Worm (Caenorhabditis elegans) whole organism, young adult: ENCODE measurements around the gene col-96.

Experiments used
- B0019.2 ChIP-seq: fragments of 200-800 bp; sonication (Bioruptor generic); conservative IDR thresholded peaks from 2 replicates; pipeline ENCODE4 v1.3.6; 2022; ENCODE audit warnings: missing genetic modification reagents, missing genetic modification characterization, missing compliant biosample characterization
- C06A6.2 ChIP-seq: fragments of 200-800 bp; sonication (Bioruptor generic); conservative IDR thresholded peaks from 2 replicates; pipeline ENCODE4 v1.3.6; 2022; ENCODE audit warnings: missing genetic modification characterization, missing compliant biosample characterization
- D2030.7 ChIP-seq: fragments of 200-800 bp; sonication (Bioruptor generic); IDR thresholded peaks from 2 replicates; pipeline ENCODE4 v1.3.6; 2022; ENCODE audit warnings: missing genetic modification reagents, missing genetic modification characterization, missing compliant biosample characterization
- F23B12.7 ChIP-seq: sonication (generic microtip); optimal IDR thresholded peaks from 2 replicates; lab custom pipeline; 2017; ENCODE audit warnings: missing genetic modification characterization, mild to moderate bottlenecking, missing compliant biosample characterization, antibody characterized with exemption, moderate library complexity; ENCODE audit not compliant: insufficient read depth
- F49E8.2 ChIP-seq: sonication (generic microtip); optimal IDR thresholded peaks from 3 replicates; lab custom pipeline; 2017; ENCODE audit warnings: missing genetic modification characterization, mild to moderate bottlenecking, missing compliant biosample characterization, antibody characterized with exemption, moderate library complexity; ENCODE audit not compliant: insufficient read depth
- Y53G8AR.9 ChIP-seq: fragments of 200-800 bp; sonication (Bioruptor generic); conservative IDR thresholded peaks from 2 replicates; pipeline ENCODE4 v1.3.6; 2022; ENCODE audit warnings: missing genetic modification reagents, missing genetic modification characterization, missing compliant biosample characterization
- Y56A3A.18 ChIP-seq: fragments of 200-800 bp; sonication (Bioruptor generic); IDR thresholded peaks from 2 replicates; pipeline ENCODE4 v1.3.6; 2022; ENCODE audit warnings: missing genetic modification reagents, missing genetic modification characterization, missing compliant biosample characterization
- Y67H2A.10 ChIP-seq: fragments of 200-800 bp; sonication (Bioruptor generic); conservative IDR thresholded peaks from 2 replicates; pipeline ENCODE4 v1.3.6; 2022; ENCODE audit warnings: missing genetic modification reagents, missing genetic modification characterization, missing compliant biosample characterization
- Y79H2A.3 ChIP-seq: fragments of 200-800 bp; sonication (Bioruptor generic); conservative IDR thresholded peaks from 2 replicates; pipeline ENCODE4 v1.3.6; 2022; ENCODE audit warnings: missing genetic modification reagents, missing genetic modification characterization, missing compliant biosample characterization
- Y95B8A.8 ChIP-seq: fragments of 200-800 bp; sonication (Bioruptor generic); IDR thresholded peaks from 2 replicates; pipeline ENCODE4 v1.3.6; 2022; ENCODE audit warnings: missing genetic modification reagents, missing genetic modification characterization, missing compliant biosample characterization
- ZK185.1 ChIP-seq: sonication (generic microtip); optimal IDR thresholded peaks from 2 replicates; lab custom pipeline; 2016; ENCODE audit warnings: mild to moderate bottlenecking, missing genetic modification characterization, missing compliant biosample characterization; ENCODE audit not compliant: poor library complexity, severe bottlenecking
- attf-3 ChIP-seq: fragments of 200-800 bp; sonication (Bioruptor generic); conservative IDR thresholded peaks from 2 replicates; pipeline ENCODE4 v1.3.6; 2022; ENCODE audit warnings: missing genetic modification reagents, missing genetic modification characterization, missing compliant biosample characterization
- bed-1 ChIP-seq: fragments of 200-800 bp; sonication (Bioruptor generic); IDR thresholded peaks from 2 replicates; pipeline ENCODE4 v1.3.6; 2022; ENCODE audit warnings: missing genetic modification reagents, missing genetic modification characterization, missing compliant biosample characterization
- bed-2 ChIP-seq: fragments of 200-800 bp; sonication (Bioruptor generic); IDR thresholded peaks from 2 replicates; pipeline ENCODE4 v1.3.6; 2022; ENCODE audit warnings: missing genetic modification reagents, missing genetic modification characterization, missing compliant biosample characterization
- ceh-58 ChIP-seq: fragments of 200-800 bp; sonication (Bioruptor generic); IDR thresholded peaks from 2 replicates; pipeline ENCODE4 v1.3.6; 2022; ENCODE audit warnings: missing genetic modification characterization, missing compliant biosample characterization
- ceh-91 ChIP-seq: fragments of 200-800 bp; sonication (Bioruptor generic); IDR thresholded peaks from 2 replicates; pipeline ENCODE4 v1.3.6; 2022; ENCODE audit warnings: missing genetic modification reagents, missing genetic modification characterization, missing compliant biosample characterization
- chd-7 ChIP-seq: sonication (generic microtip); optimal IDR thresholded peaks from 2 replicates; lab custom pipeline; 2016; ENCODE audit warnings: mild to moderate bottlenecking, missing genetic modification characterization, moderate library complexity, missing compliant biosample characterization
- die-1 ChIP-seq: sonication (generic microtip); optimal IDR thresholded peaks from 2 replicates; lab custom pipeline; 2016; ENCODE audit warnings: missing genotype, mild to moderate bottlenecking, missing genetic modification characterization, missing compliant biosample characterization
- dox-1 ChIP-seq: fragments of 200-800 bp; sonication (Bioruptor generic); IDR thresholded peaks from 2 replicates; pipeline ENCODE4 v1.3.6; 2022; ENCODE audit warnings: missing genetic modification reagents, missing genetic modification characterization, missing compliant biosample characterization
- dpff-1 ChIP-seq: sonication (generic microtip); optimal IDR thresholded peaks from 2 replicates; lab custom pipeline; 2017; ENCODE audit warnings: mild to moderate bottlenecking, missing genetic modification characterization, missing compliant biosample characterization
- dpl-1 ChIP-seq: fragments of 150-350 bp; optimal IDR thresholded peaks from 2 replicates; lab custom pipeline; 2014; ENCODE audit warnings: missing biosample characterization, missing genetic modification reagents, missing genetic modification characterization
- efl-1 ChIP-seq: fragments of 150-350 bp; optimal IDR thresholded peaks from 2 replicates; lab custom pipeline; 2014; ENCODE audit warnings: missing biosample characterization, missing genetic modification reagents, missing genetic modification characterization
- him-1 ChIP-seq: sonication (generic microtip); optimal IDR thresholded peaks from 2 replicates; lab custom pipeline; 2016; ENCODE audit warnings: missing genotype, missing genetic modification reagents, missing genetic modification characterization, missing compliant biosample characterization
- hmg-1.2 ChIP-seq: fragments of 200-800 bp; sonication (Bioruptor generic); IDR thresholded peaks from 2 replicates; pipeline ENCODE4 v1.3.6; 2022; ENCODE audit warnings: missing genetic modification reagents, missing genetic modification characterization, missing compliant biosample characterization
- hsf-1 ChIP-seq: fragments of 200-800 bp; sonication (Bioruptor generic); IDR thresholded peaks from 2 replicates; pipeline ENCODE4 v1.3.6; 2022; ENCODE audit warnings: missing genetic modification reagents, missing genetic modification characterization, missing compliant biosample characterization
- lin-26 ChIP-seq: fragments of 200-800 bp; sonication (Bioruptor generic); IDR thresholded peaks from 2 replicates; pipeline ENCODE4 v1.3.6; 2022; ENCODE audit warnings: missing genetic modification reagents, missing genetic modification characterization, missing compliant biosample characterization
- lin-35 ChIP-seq, 3 experiments: fragments of 150-350 bp in 2 of 3; sonication (generic microtip) in 1 of 3; optimal IDR thresholded peaks; 2 replicates each; lab custom pipeline; 2014 to 2018; ENCODE audit warnings: missing biosample characterization in 3 of 3, missing genetic modification characterization in 3 of 3, missing genetic modification reagents in 3 of 3
- lin-54 ChIP-seq: fragments of 200-800 bp; sonication (Bioruptor generic); optimal IDR thresholded peaks from 2 replicates; lab custom pipeline; 2018; ENCODE audit warnings: mild to moderate bottlenecking, missing genetic modification characterization, missing compliant biosample characterization
- lsl-1 ChIP-seq: fragments of 200-800 bp; sonication (Bioruptor generic); optimal IDR thresholded peaks from 2 replicates; lab custom pipeline; 2018; ENCODE audit warnings: mild to moderate bottlenecking, missing genetic modification characterization, moderate library complexity, missing compliant biosample characterization
- madf-6 ChIP-seq: fragments of 200-800 bp; sonication (Bioruptor generic); IDR thresholded peaks from 2 replicates; pipeline ENCODE4 v1.3.6; 2022; ENCODE audit warnings: missing genetic modification reagents, missing genetic modification characterization, missing compliant biosample characterization
- mcd-1 ChIP-seq: fragments of 200-800 bp; sonication (Bioruptor generic); IDR thresholded peaks from 2 replicates; pipeline ENCODE4 v1.3.6; 2022; ENCODE audit warnings: missing genetic modification reagents, missing genetic modification characterization, missing compliant biosample characterization
- mxl-1 ChIP-seq: sonication (generic microtip); optimal IDR thresholded peaks from 2 replicates; lab custom pipeline; 2016; ENCODE audit warnings: missing genetic modification characterization, missing compliant biosample characterization
- nfya-1 ChIP-seq: sonication (generic microtip); optimal IDR thresholded peaks from 2 replicates; lab custom pipeline; 2017; ENCODE audit warnings: antibody characterized with exemption, missing compliant biosample characterization, missing genetic modification characterization, borderline replicate concordance; ENCODE audit not compliant: insufficient read depth
- rcor-1 ChIP-seq: fragments of 200-800 bp; sonication (Bioruptor generic); IDR thresholded peaks from 2 replicates; pipeline ENCODE4 v1.3.6; 2022; ENCODE audit warnings: missing genetic modification reagents, missing genetic modification characterization, missing compliant biosample characterization
- rec-8 ChIP-seq, 2 experiments: sonication (generic microtip); optimal IDR thresholded peaks; 2 replicates each; lab custom pipeline; 2016; ENCODE audit warnings: mild to moderate bottlenecking in 2 of 2, missing genetic modification characterization in 2 of 2, missing genetic modification reagents in 2 of 2, missing genotype in 2 of 2, missing biosample characterization in 1 of 2, missing compliant biosample characterization in 1 of 2, moderate library complexity in 1 of 2
- rpc-1 ChIP-seq, 2 experiments: fragments of 150-350 bp in 1 of 2; sonication (generic microtip) in 1 of 2; optimal IDR thresholded peaks; 2 replicates each; lab custom pipeline; 2014 to 2018; ENCODE audit warnings: missing biosample characterization in 1 of 2, missing genetic modification characterization in 1 of 2, missing genetic modification reagents in 1 of 2, missing genotype in 1 of 2
- snpc-1.1 ChIP-seq: sonication (generic microtip); optimal IDR thresholded peaks from 2 replicates; lab custom pipeline; 2017; ENCODE audit warnings: missing genetic modification characterization, mild to moderate bottlenecking, missing compliant biosample characterization, antibody characterized with exemption, moderate library complexity, missing genotype, missing genetic modification reagents; ENCODE audit not compliant: insufficient read depth
- snpc-3.4 ChIP-seq: sonication (generic microtip); optimal IDR thresholded peaks from 2 replicates; lab custom pipeline; 2017; ENCODE audit warnings: missing genetic modification characterization, mild to moderate bottlenecking, missing compliant biosample characterization, antibody characterized with exemption, moderate library complexity, missing genotype, missing genetic modification reagents
- snpc-4 ChIP-seq, 5 experiments: fragments of 150-350 bp in 1 of 5; sonication (generic microtip) in 4 of 5; optimal IDR thresholded peaks; 2 replicates each; lab custom pipeline; 2014 to 2018; ENCODE audit warnings: missing genetic modification characterization in 5 of 5, missing biosample characterization in 3 of 5, antibody characterized with exemption in 2 of 5, mild to moderate bottlenecking in 2 of 5, missing compliant biosample characterization in 2 of 5, missing genotype in 2 of 5, moderate library complexity in 2 of 5, missing genetic modification reagents in 1 of 5
- somi-1 ChIP-seq: fragments of 200-800 bp; sonication (Bioruptor generic); optimal IDR thresholded peaks from 2 replicates; lab custom pipeline; 2018; ENCODE audit warnings: mild to moderate bottlenecking, missing genetic modification characterization, missing compliant biosample characterization
- sptf-2 ChIP-seq: fragments of 200-800 bp; sonication (Bioruptor generic); optimal IDR thresholded peaks from 2 replicates; lab custom pipeline; 2018; ENCODE audit warnings: mild to moderate bottlenecking, missing genetic modification characterization, missing compliant biosample characterization
- tbp1 ChIP-seq: fragments of 200-800 bp; sonication (Bioruptor generic); optimal IDR thresholded peaks from 2 replicates; lab custom pipeline; 2018; ENCODE audit warnings: mild to moderate bottlenecking, missing genetic modification characterization, missing compliant biosample characterization
- tbx-9 ChIP-seq: sonication (generic microtip); optimal IDR thresholded peaks from 2 replicates; lab custom pipeline; 2016; ENCODE audit warnings: borderline replicate concordance, missing genetic modification characterization, inconsistent platforms, missing compliant biosample characterization
- zim-3 ChIP-seq: sonication (generic microtip); optimal IDR thresholded peaks from 2 replicates; lab custom pipeline; 2017; ENCODE audit warnings: mild to moderate bottlenecking, missing genetic modification characterization, moderate library complexity, missing compliant biosample characterization
- ztf-28 ChIP-seq: fragments of 200-800 bp; sonication (Bioruptor generic); IDR thresholded peaks from 2 replicates; pipeline ENCODE4 v1.3.6; 2022; ENCODE audit warnings: missing genetic modification reagents, missing genetic modification characterization, missing compliant biosample characterization

Gene col-96

DNA sequence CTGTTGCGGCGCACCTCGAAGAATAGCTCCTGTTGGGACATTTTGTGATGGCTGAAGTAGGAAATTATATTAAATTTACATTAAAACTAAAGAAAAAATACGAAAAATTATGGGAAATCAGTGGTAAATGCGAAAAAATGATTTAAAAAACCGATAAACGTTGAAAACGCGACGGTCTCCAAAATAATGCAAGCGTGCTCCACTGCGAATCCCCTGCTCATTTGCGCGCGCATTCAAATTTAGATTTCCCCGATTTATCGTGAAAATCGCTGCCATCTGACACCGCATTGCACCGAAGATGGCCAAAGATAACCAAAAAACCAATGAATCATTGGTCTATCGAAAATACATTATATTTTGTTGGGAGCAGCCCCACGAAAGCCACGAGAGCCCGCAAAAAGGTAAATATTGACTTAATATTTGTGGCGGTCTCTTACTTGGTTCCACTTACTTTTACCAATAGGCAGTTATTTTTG, 12.9 kb upstream of the col-96 start, which contains the start of the genes elb-1 and Y41C4A.11 (continued):
- no peak for TF ChIP-seq tbx-9 (tag; lab: Kevin White, UChicago)
- 0 out of 2 replicates have a peak, but pooled peaks have one; percentile 18 for TF ChIP-seq rcor-1 (GFP tag; lab: Robert Waterston, UW)
- no peak for TF ChIP-seq bed-1 (GFP tag; lab: Robert Waterston, UW)
- TF ChIP-seq hsf-1 (GFP tag; lab: Robert Waterston, UW) = no peak
- no peak for TF ChIP-seq chd-7 (tag; lab: Kevin White, UChicago)
- TF ChIP-seq Y79H2A.3 (GFP tag; lab: Robert Waterston, UW) = no peak
- no peak for TF ChIP-seq Y95B8A.8 (GFP tag; lab: Robert Waterston, UW)
- no peak for TF ChIP-seq attf-3
- no peak for TF ChIP-seq die-1
- no peak for TF ChIP-seq ceh-91
- TF ChIP-seq ZK185.1 (tag; lab: Kevin White, UChicago) = no peak
- TF ChIP-seq ceh-58 (GFP tag; lab: Robert Waterston, UW) = no peak
- peak; percentile 84 for TF ChIP-seq efl-1
- no peak for TF ChIP-seq B0019.2
- no peak for TF ChIP-seq dpff-1 (tag; lab: Kevin White, UChicago)

- TF ChIP-seq snpc-4 (GFP tag; optimal IDR thresholded peaks at IDR 0.05; lab: Kevin White, UChicago) (peak; percentile 27), snpc-4 (tag; optimal IDR thresholded peaks at IDR 0.05; lab: Kevin White, UChicago) (peak in 1 of 4 experiments; percentile 9), him-1 (peak; percentile 26), somi-1 (GFP tag; lab: Kevin White, UChicago) (no peak), C06A6.2 (GFP tag; lab: Robert Waterston, UW) (no peak), Y67H2A.10 (no peak), mcd-1 (peak; percentile 69), B0019.2 (no peak), dpl-1 (GFP tag; lab: Kevin White, UChicago) (no peak), dox-1 (GFP tag; lab: Robert Waterston, UW) (no peak), lin-35 (GFP tag; optimal IDR thresholded peaks at IDR 0.05; lab: Kevin White, UChicago) (peak in 1 of 3 experiments; percentile 17), ztf-28 (GFP tag; lab: Robert Waterston, UW) (0 out of 2 replicates have a peak, but pooled peaks have one; percentile 19), rec-8 (tag; optimal IDR thresholded peaks at IDR 0.05; lab: Kevin White, UChicago) (peak in 1 of 2 experiments; percentile 1), hmg-1.2 (GFP tag; lab: Robert Waterston, UW) (peak; percentile 13; the same call in 1 of the 2 replicates), tbp1 (peak; percentile 22), snpc-3.4 (tag; lab: Kevin White, UChicago) (peak; percentile 79), Y56A3A.18 (GFP tag; lab: Robert Waterston, UW) (no peak), D2030.7 (GFP tag; lab: Robert Waterston, UW) (peak; percentile 42; the same call in 1 of the 2 replicates), zim-3 (tag; lab: Kevin White, UChicago) (no peak), lin-54 (peak; percentile 62), lsl-1 (GFP tag; lab: Kevin White, UChicago) (peak; percentile 18), sptf-2 (GFP tag; lab: Kevin White, UChicago) (no peak), Y53G8AR.9 (GFP tag; lab: Robert Waterston, UW) (0 out of 2 replicates have a peak, but pooled peaks have one; percentile 54), F23B12.7 (tag; lab: Kevin White, UChicago) (peak; percentile 4), bed-2 (GFP tag; lab: Robert Waterston, UW) (no peak), nfya-1 (tag; lab: Kevin White, UChicago) (no peak), lin-26 (GFP tag; lab: Robert Waterston, UW) (no peak), snpc-1.1 (tag; lab: Kevin White, UChicago) (peak; percentile 42), madf-6 (GFP tag; lab: Robert Waterston, UW) (peak; percentile 58), mxl-1 (tag; lab: Kevin White, UChicago) (no peak), F49E8.2 (tag; lab: Kevin White, UChicago) (peak; percentile 15), rpc-1 (optimal IDR thresholded peaks at IDR 0.05; lab: Kevin White, UChicago) (peak; percentile 2), rpc-1 (tag; optimal IDR thresholded peaks at IDR 0.05; lab: Kevin White, UChicago) (no peak)
These were observed 12.0 kb upstream of the col-96 start, which contains the start of gene Y41C4A.9 for ce11 chrIII:11718548-11718947. TSS of gene Y41C4A.9 (minus strand) at chrIII:11718645.
